Worm (Caenorhabditis elegans) whole organism, L4/young adult: ENCODE results near the gene sri-30.
A peak's percentile ranks its signal among the peaks of the same experiment; 100 is the strongest.

ENCODE experiments used
- W03F9.2 ChIP-seq: fragments of 150-350 bp; optimal IDR thresholded peaks from 2 replicates; lab custom pipeline; 2014; ENCODE audit warnings: missing biosample characterization, missing genetic modification characterization
- dao-5 ChIP-seq: sonication (generic microtip); optimal IDR thresholded peaks from 2 replicates; lab custom pipeline; 2016; ENCODE audit warnings: missing genotype, missing genetic modification characterization, moderate library complexity, missing compliant biosample characterization
- him-1 ChIP-seq: sonication (generic microtip); optimal IDR thresholded peaks from 2 replicates; lab custom pipeline; 2016; ENCODE audit warnings: missing genotype, missing genetic modification reagents, missing genetic modification characterization, missing compliant biosample characterization

Gene sri-30

ce11 chrII:3053689-3054088 is 7.7 kb downstream of the sri-30 start:
- no peak for TF ChIP-seq him-1 (tag; lab: Kevin White, UChicago)
- no peak for TF ChIP-seq dao-5 (tag; lab: Kevin White, UChicago)
- TF ChIP-seq W03F9.2: no peak

DNA sequence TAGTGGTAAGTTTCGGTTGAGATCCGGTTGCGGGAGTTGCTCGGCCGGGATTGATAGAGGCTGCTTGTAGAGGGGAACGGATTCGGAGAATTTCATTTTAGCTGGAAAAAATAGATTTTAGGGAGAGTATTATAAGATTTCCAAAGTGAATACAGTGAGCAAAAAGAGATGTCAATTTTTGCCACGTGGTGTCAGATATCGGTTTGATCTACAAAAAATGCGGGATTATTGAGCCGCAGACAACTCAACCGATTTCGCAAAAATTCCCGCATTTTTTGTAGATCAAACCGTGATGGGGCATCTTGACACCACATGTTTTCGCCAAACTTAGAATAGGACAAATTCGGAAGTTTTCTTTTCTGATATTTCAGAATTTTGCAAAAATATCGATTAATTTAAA is 8.2 kb downstream of the sri-30 start, which contains the start of gene lido-13:
Gene lido-13, minus strand, starts transcription at position 101 of the 400 bp plus-strand sequence.
- TF ChIP-seq dao-5 (tag; lab: Kevin White, UChicago): no peak
- TF ChIP-seq W03F9.2: no peak
- TF ChIP-seq him-1 (tag; lab: Kevin White, UChicago): no peak

DNA sequence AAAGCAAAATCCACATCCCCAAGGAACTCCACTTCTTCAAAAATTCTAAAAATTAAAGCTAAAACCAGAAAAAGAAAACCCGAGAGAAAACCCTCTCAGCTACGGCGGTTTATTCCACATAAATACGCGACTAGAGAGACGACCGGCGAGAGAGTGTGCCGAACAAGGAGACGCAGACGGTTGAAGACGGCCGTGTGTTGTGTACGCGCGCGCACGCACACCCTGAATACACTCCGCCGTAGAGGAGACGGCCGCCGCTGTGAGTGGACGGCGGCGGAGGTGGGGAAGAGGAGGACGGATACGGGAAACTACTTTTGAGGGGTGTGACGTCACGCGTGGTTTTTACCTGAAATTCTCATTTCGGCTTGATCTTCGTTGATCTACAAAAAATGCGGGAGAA is 8.6 kb downstream of the sri-30 start:
- TF ChIP-seq dao-5 (tag; lab: Kevin White, UChicago) (no peak), W03F9.2 (no peak), him-1 (tag; lab: Kevin White, UChicago) (no peak)

DNA sequence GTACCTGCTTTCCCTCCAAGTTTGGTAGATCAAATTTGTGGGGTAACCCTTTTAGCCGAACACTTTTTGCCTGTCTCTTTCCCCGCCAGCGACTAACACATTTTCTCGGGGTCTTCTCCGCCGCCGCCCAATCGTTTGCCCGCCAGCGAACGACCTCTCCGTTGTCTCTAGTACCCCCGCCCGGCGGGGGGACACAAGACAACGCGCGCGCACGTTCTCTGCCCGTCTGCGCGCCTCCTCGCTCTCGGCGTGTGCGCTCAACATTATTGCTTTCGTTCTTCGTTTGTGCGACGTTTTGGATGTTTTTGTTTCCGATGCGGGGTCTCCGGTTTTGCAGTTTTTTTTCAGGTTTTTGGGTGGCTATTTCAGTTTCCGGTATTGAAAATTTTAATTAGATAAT is 9.6 kb downstream of the sri-30 start:
- TF ChIP-seq dao-5 (tag; lab: Kevin White, UChicago) (no peak), him-1 (tag; lab: Kevin White, UChicago) (no peak), W03F9.2 (no peak)

DNA sequence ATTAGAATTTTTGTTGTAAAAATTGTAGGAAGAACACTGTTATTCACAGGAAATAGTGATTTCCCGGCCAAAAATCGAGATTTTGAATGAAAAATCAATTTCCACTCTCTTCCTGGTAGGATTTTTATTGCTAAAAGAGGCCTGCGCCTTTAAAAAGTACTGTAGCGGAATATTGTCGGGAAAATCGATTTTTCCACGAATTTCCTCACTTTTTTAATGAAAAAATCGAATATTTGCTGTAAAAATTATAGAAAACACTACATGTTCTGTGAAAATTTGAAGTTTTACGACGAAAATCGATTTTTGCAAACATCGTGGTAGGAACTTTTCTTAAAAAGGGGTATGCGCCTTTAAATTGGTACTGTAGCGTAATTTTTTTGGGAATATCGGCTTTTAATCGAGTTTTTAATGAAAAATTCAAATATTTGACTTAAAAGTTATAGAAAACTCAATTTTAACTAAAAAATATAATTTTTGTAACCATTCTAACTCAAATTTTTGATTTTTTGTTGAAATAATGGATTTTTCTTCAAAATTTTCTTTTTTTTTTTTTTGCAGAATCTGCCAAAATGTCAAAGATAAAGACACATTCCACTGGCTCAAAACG is 10.4 kb downstream of the sri-30 start, which contains the start of gene lin-8:
Gene lin-8, plus strand, starts transcription at position 557 of the 607 bp plus-strand sequence.
- TF ChIP-seq dao-5 (tag; lab: Kevin White, UChicago): no peak
- no peak for TF ChIP-seq W03F9.2
- TF ChIP-seq him-1 (tag; lab: Kevin White, UChicago): no peak

DNA sequence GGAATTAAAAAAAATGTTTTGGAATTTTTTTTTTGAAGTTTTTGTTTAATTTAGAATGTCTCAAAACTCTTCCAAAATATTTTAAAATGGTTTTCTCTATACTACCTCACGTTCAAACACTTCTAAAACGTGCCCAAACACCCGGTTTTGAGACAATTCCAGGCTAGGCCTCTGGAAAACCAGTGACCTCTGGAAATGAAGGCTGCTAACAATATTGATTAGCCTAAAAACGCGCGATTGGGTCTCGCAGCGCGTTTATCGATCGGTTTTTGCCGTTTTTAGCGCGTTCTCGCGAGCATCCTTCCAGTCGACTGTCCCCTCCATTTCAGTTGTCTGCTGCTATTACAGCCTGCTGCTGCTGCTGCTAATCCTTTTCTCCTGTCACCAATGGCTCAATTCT is 14.8 kb downstream of the sri-30 start, which contains the start of gene Y25C1A.6:
Gene Y25C1A.6, plus strand, starts transcription at position 301 of the 400 bp plus-strand sequence.
- no peak for TF ChIP-seq W03F9.2
- TF ChIP-seq him-1 (tag; lab: Kevin White, UChicago): no peak
- no peak for TF ChIP-seq dao-5 (tag; lab: Kevin White, UChicago)

- TF ChIP-seq dao-5 (tag; lab: Kevin White, UChicago) (no peak), W03F9.2 (no peak), him-1 (tag; lab: Kevin White, UChicago) (no peak)
These were observed 15.6 kb downstream of the sri-30 start for ce11 chrII:3061605-3062004.

DNA sequence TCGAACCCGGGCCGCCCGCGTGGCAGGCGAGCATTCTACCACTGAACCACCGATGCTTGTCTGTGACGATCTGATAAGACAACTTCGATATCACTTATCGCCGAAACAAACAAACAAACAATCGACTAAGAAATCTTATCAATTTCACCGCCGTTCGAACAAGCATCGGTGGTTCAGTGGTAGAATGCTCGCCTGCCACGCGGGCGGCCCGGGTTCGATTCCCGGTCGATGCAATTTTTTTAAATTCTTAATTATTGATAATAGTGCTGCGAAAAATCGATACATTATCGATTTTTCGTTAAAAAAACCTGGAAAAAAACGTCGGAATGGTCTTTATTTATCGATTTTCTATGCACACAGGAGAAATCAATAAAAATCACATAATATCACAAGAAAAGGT is 16.2 kb downstream of the sri-30 start:
- TF ChIP-seq dao-5 (tag; lab: Kevin White, UChicago) (peak; percentile 28), him-1 (tag; lab: Kevin White, UChicago) (no peak)

DNA sequence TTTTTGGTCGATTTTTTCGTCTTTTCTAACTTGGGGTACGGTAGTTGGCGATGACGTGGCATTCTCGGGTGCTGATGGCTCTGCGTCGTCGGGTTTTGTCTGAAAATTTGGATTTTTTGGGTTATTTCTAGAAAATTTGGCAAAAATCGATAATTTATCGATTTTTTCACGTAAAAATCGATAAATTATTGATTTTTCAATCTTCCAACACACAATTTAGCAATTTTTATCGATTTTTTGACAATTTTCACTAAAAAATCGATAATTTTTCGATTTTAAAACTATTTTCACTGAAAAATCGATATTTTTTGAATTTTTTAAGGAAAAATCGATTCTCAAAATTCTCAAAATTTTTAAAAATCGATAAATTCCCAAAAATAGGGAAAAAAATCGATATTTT is 16.9 kb downstream of the sri-30 start:
- no peak for TF ChIP-seq him-1 (tag; lab: Kevin White, UChicago)
- no peak for TF ChIP-seq dao-5 (tag; lab: Kevin White, UChicago)
- no peak for TF ChIP-seq W03F9.2

DNA sequence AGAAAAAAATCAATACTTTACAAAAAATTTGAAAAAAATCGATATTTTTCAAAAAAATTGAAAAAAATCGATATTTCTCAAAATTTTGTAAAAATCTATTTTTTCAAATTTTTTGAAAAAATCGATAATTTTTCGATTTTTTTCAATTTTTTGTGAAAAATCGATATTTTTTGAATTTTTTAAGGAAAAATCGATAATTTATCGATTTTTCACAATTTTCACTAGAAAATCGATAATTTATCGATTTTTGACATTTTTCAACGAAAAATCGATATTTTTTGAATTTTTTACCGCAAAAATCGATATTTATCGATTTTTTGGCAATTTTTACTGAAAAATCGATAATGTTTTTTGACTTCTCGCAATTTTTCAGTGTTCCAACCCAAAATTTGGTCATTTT is 17.4 kb downstream of the sri-30 start:
- TF ChIP-seq him-1 (tag; lab: Kevin White, UChicago): no peak

DNA sequence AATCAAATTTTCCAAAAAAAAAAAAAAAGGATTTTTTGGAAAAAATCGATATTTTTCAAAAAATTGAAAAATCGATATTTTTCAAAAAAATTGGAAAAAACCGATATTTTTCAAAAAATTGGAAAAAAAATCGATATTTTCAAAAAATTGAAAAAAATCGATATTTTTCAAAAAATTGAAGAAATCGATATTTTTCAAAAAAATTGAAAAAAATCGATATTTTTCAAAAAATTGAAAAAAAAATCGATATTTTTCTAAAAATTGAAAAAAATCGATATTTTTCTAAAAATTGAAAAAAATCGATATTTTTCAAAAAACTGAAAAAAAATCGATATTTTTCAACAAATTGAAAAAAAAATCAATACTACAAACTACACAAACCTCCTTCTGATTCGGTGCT is 18.0 kb downstream of the sri-30 start:
- TF ChIP-seq him-1 (tag; lab: Kevin White, UChicago) (no peak), dao-5 (tag; lab: Kevin White, UChicago) (no peak), W03F9.2 (no peak)

DNA sequence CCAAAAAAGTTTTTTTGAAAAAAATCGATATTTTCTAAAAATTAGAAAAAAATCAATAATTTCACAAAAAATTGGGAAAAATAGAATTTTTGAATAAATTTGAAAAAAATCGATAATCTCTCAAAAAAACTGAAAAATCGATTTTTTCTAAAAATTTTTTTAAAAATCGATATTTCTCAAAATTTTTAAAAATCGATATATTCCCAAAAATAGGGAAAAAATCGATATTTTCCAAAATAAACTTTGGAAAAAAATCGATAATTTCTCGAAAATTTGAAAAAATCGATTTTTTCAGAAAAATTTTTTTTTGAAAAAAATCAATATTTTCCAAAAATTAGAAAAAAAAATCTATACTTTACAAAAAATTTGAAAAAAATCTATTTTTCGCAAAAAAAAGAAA is 18.7 kb downstream of the sri-30 start:
- TF ChIP-seq dao-5 (tag; lab: Kevin White, UChicago) (no peak), him-1 (tag; lab: Kevin White, UChicago) (no peak), W03F9.2 (no peak)

- TF ChIP-seq dao-5 (tag; lab: Kevin White, UChicago) (no peak), him-1 (tag; lab: Kevin White, UChicago) (no peak), W03F9.2 (no peak)
These were observed 19.1 kb downstream of the sri-30 start for ce11 chrII:3065086-3065485.

DNA sequence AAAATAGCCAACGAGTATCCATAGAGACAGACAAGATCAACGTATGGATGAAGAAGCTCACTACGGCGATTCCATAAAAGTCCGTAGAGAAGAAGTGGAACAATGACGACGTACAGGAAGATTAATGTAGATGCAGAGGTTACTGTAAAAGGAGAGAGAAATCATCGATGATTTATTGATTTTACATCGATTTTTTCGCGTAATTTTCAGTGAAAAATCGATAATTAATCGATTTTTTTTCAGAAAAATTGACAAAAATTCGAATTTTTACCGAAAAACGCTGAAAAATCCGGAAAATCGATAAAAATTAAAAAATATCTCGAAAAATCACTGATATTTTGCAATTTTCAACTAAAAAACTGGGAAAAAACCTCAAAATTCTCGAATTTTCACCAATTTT is 20.4 kb downstream of the sri-30 start:
- TF ChIP-seq him-1 (tag; lab: Kevin White, UChicago) (no peak), dao-5 (tag; lab: Kevin White, UChicago) (no peak), W03F9.2 (no peak)

DNA sequence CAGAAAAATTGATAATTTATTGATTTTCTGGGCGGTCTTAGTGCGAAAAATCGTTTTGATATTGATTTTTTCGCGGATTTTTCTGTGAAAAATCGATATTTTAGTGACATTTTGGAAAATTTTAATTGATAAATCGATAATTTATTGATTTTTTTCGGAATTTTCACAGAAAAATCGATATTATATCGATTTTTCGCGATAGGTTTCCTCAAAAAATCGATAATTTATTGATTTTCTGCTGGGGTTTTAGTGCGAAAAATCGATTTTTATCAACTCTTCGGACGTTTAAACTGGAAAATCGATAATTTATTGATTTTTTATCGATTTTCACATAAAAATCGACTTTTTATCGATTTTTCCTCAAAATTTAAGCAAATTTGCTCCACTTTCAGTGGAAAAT is 21.5 kb downstream of the sri-30 start:
- no peak for TF ChIP-seq him-1 (tag; lab: Kevin White, UChicago)
- no peak for TF ChIP-seq dao-5 (tag; lab: Kevin White, UChicago)
- TF ChIP-seq W03F9.2: no peak
